Fruit fly (Drosophila melanogaster): ENCODE measurements around the gene Rpt2.

The Rpt2 gene

dm6 chr3R:23920874-23921539 is 10.4 kb downstream of the Rpt2 start (continued):
- no peak for TF ChIP-seq fd64A (GFP tag; optimal IDR thresholded peaks at IDR 0.05)
- no peak for TF ChIP-seq ERR (GFP tag; optimal IDR thresholded peaks at IDR 0.05)
- peak; percentile 43 for TF ChIP-seq jumu (GFP tag; optimal IDR thresholded peaks at IDR 0.05)
- TF ChIP-seq MESR4 (GFP tag; optimal IDR thresholded peaks at IDR 0.05) = no peak
- TF ChIP-seq CG17829 (tag; optimal IDR thresholded peaks at IDR 0.05) = no peak
- TF ChIP-seq knrl (GFP tag; IDR thresholded peaks at IDR 0.05; ENCODE audit: partially characterized antibody) = no peak
- peak; percentile 40; the same call in 1 of the 3 replicates for TF ChIP-seq CG14050 (GFP tag; IDR thresholded peaks at IDR 0.05)
- peak; percentile 88 for TF ChIP-seq CG4820 (GFP tag; optimal IDR thresholded peaks at IDR 0.05)
- TF ChIP-seq peb (GFP tag; IDR thresholded peaks at IDR 0.05) = no peak
- TF ChIP-seq CG42726 (GFP tag; IDR thresholded peaks at IDR 0.05; ENCODE audit: partially characterized antibody) = no peak
- peak; percentile 47 for TF ChIP-seq CG1603 (tag; optimal IDR thresholded peaks at IDR 0.05)
- peak; percentile 55 for TF ChIP-seq PHDP (tag; optimal IDR thresholded peaks at IDR 0.05)
- no peak for TF ChIP-seq CG30403 (GFP tag; optimal IDR thresholded peaks at IDR 0.05)
- no peak for TF ChIP-seq CG18262 (tag; optimal IDR thresholded peaks at IDR 0.05)
- peak; percentile 93 for TF ChIP-seq rib (GFP tag; IDR thresholded peaks at IDR 0.05)
- TF ChIP-seq tx (GFP tag; optimal IDR thresholded peaks at IDR 0.05) = peak; percentile 31
- peak; percentile 57 for TF ChIP-seq stc (GFP tag; IDR thresholded peaks at IDR 0.05)
- no peak for TF ChIP-seq Lhr (GFP tag; optimal IDR thresholded peaks at IDR 0.05)
- peak; percentile 46 for TF ChIP-seq Fer1 (GFP tag; optimal IDR thresholded peaks at IDR 0.05)
- TF ChIP-seq CG7839 (tag; optimal IDR thresholded peaks at IDR 0.05) = peak; percentile 36
- peak; percentile 16 for TF ChIP-seq Nf-YB (GFP tag; optimal IDR thresholded peaks at IDR 0.05)
- no peak for TF ChIP-seq vnd (GFP tag; IDR thresholded peaks at IDR 0.05; ENCODE audit: partially characterized antibody)
- TF ChIP-seq HLH3B (GFP tag; IDR thresholded peaks at IDR 0.05) = peak; percentile 42; the same call in 1 of the 2 replicates
- no peak for TF ChIP-seq sna (GFP tag; IDR thresholded peaks at IDR 0.05; ENCODE audit: partially characterized antibody)
- peak; percentile 11 for TF ChIP-seq Dek (tag; optimal IDR thresholded peaks at IDR 0.05)
- TF ChIP-seq CG11560 (tag; IDR thresholded peaks at IDR 0.05) = no peak
- no peak for TF ChIP-seq CG8478 (optimal IDR thresholded peaks at IDR 0.05)
- TF ChIP-seq CG2116 (GFP tag; optimal IDR thresholded peaks at IDR 0.05) = no peak
- TF ChIP-seq CHES-1-like (GFP tag; optimal IDR thresholded peaks at IDR 0.05) = peak; percentile 51
- TF ChIP-seq Ssrp (tag; optimal IDR thresholded peaks at IDR 0.05) = no peak
- TF ChIP-seq Sry-δ (GFP tag; optimal IDR thresholded peaks at IDR 0.05) = no peak
- TF ChIP-seq Pdp1 (GFP tag; optimal IDR thresholded peaks at IDR 0.05) = peak; percentile 3 to 9
- TF ChIP-seq sob (GFP tag; IDR thresholded peaks at IDR 0.05) = peak; percentile 71
- TF ChIP-seq CG33213 (GFP tag; optimal IDR thresholded peaks at IDR 0.05) = no peak
- TF ChIP-seq grn (GFP tag; optimal IDR thresholded peaks at IDR 0.05) = peak; percentile 8
- TF ChIP-seq tap (tag; optimal IDR thresholded peaks at IDR 0.05) = no peak
- no peak for TF ChIP-seq Spps (tag; optimal IDR thresholded peaks at IDR 0.05)
- no peak for TF ChIP-seq Dref (GFP tag; IDR thresholded peaks at IDR 0.05)
- TF ChIP-seq B-H1 (GFP tag; IDR thresholded peaks at IDR 0.05) = peak; percentile 30; the same call in 1 of the 3 replicates
- no peak for TF ChIP-seq CG18764 (GFP tag; optimal IDR thresholded peaks at IDR 0.05)
- peak; percentile 70 for TF ChIP-seq sug (tag; optimal IDR thresholded peaks at IDR 0.05)
- TF ChIP-seq CG1233 (GFP tag; optimal IDR thresholded peaks at IDR 0.05) = peak; percentile 20
- no peak for TF ChIP-seq CG1529 (GFP tag; optimal IDR thresholded peaks at IDR 0.05)
- no peak for TF ChIP-seq CG14667 (GFP tag; IDR thresholded peaks at IDR 0.05)
- TF ChIP-seq tio (GFP tag; optimal IDR thresholded peaks at IDR 0.05) = no peak
- no peak for TF ChIP-seq CG7745 (tag; optimal IDR thresholded peaks at IDR 0.05)
- TF ChIP-seq toy (GFP tag; IDR thresholded peaks at IDR 0.05) = peak; percentile 56; the same call in 1 of the 2 replicates
- TF ChIP-seq CG12219 (GFP tag; optimal IDR thresholded peaks at IDR 0.05) = peak; percentile 36
- TF ChIP-seq Trl (optimal IDR thresholded peaks at IDR 0.05) = no peak
- TF ChIP-seq Trl (GFP tag; optimal IDR thresholded peaks at IDR 0.05) = peak; percentile 14
- TF ChIP-seq ATbp (GFP tag; optimal IDR thresholded peaks at IDR 0.05) = no peak

All from whole organism, embryonic.